Worm (Caenorhabditis elegans) whole organism, mixed stage, embryonic: ENCODE results near the gene skr-20.

ENCODE experiments used
- elt-3 ChIP-seq: fragments of 150-350 bp; optimal IDR thresholded peaks from 2 replicates; lab custom pipeline; 2014; ENCODE audit warnings: missing biosample characterization, missing genetic modification characterization
- nhr-2 ChIP-seq: fragments of 150-350 bp; optimal IDR thresholded peaks from 2 replicates; lab custom pipeline; 2014; ENCODE audit warnings: missing biosample characterization, missing genetic modification characterization

DNA sequence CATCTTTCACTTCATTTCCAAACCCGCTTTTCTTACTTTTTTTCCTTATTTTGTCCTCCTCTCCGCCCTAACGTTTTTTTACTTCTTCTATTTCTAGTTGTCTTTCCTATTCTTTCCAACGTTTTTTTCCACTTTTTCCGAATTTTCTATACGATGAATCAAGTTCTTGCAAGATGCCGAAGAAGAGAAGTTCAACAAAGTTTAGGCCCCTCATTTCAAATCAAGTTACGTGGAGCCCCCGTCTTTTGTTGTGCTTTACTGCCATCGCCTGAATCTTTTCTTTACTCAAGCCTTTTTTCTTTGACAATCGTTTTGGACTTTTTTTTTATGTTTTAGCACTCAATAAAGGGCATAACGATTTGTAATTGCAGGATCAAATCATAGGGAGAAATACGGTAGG lies 21.9 kb downstream of the skr-20 start, which contains the start of gene unc-9:
- TF ChIP-seq elt-3 (tag; lab: Kevin White, UChicago) (no peak), nhr-2 (tag; lab: Kevin White, UChicago) (no peak)
